Worm (Caenorhabditis elegans): ENCODE results near the gene F08D12.15.

The F08D12.15 gene

ce11 chrII:2780804-2781203 is 14.4 kb downstream of the F08D12.15 start:
- TF ChIP-seq unc-62 (GFP tag; optimal IDR thresholded peaks at IDR 0.05): no peak

- TF ChIP-seq unc-62 (GFP tag; optimal IDR thresholded peaks at IDR 0.05): no peak
Observed at ce11 chrII:2781355-2781754, 14.9 kb downstream of the F08D12.15 start, which contains the start of gene F08D12.2. TSS of gene F08D12.2 (plus strand) at chrII:2781655.

ce11 chrII:2783380-2783779 is 16.9 kb downstream of the F08D12.15 start:
- TF ChIP-seq unc-62 (GFP tag; optimal IDR thresholded peaks at IDR 0.05): no peak

ce11 chrII:2785787-2786186 is 19.4 kb downstream of the F08D12.15 start:
- no peak for TF ChIP-seq unc-62 (GFP tag; optimal IDR thresholded peaks at IDR 0.05)

- TF ChIP-seq unc-62 (GFP tag; optimal IDR thresholded peaks at IDR 0.05): no peak
Observed at ce11 chrII:2787031-2787512, 20.6 kb downstream of the F08D12.15 start, which contains the start of the genes F08D12.12 and srpa-72. TSS of gene F08D12.12 (minus strand) at chrII:2787081. TSS of gene srpa-72 (plus strand) at chrII:2787481.

ce11 chrII:2787849-2788248 is 21.4 kb downstream of the F08D12.15 start:
- no peak for TF ChIP-seq unc-62 (GFP tag; optimal IDR thresholded peaks at IDR 0.05)

- no peak for TF ChIP-seq unc-62 (GFP tag; optimal IDR thresholded peaks at IDR 0.05)
Observed at ce11 chrII:2791693-2792092, 25.3 kb downstream of the F08D12.15 start.

- no peak for TF ChIP-seq unc-62 (GFP tag; optimal IDR thresholded peaks at IDR 0.05)
Observed at ce11 chrII:2795413-2795812, 29.0 kb downstream of the F08D12.15 start.

- no peak for TF ChIP-seq unc-62 (GFP tag; optimal IDR thresholded peaks at IDR 0.05)
Observed at ce11 chrII:2796431-2796830, 30.0 kb downstream of the F08D12.15 start.

ce11 chrII:2797951-2798350 is 31.5 kb downstream of the F08D12.15 start:
- no peak for TF ChIP-seq unc-62 (GFP tag; optimal IDR thresholded peaks at IDR 0.05)

ce11 chrII:2800550-2801233 is 34.3 kb downstream of the F08D12.15 start, which contains the start of gene nhr-119:
TSS of gene nhr-119 (minus strand) at chrII:2800600.
- no peak for TF ChIP-seq unc-62 (GFP tag; optimal IDR thresholded peaks at IDR 0.05)

ce11 chrII:2801764-2802163 is 35.3 kb downstream of the F08D12.15 start:
- no peak for TF ChIP-seq unc-62 (GFP tag; optimal IDR thresholded peaks at IDR 0.05)

ce11 chrII:2802804-2803586 is 36.6 kb downstream of the F08D12.15 start:
- no peak for TF ChIP-seq unc-62 (GFP tag; optimal IDR thresholded peaks at IDR 0.05)

- TF ChIP-seq unc-62 (GFP tag; optimal IDR thresholded peaks at IDR 0.05): no peak
Observed at ce11 chrII:2804245-2804644, 37.8 kb downstream of the F08D12.15 start.

- no peak for TF ChIP-seq unc-62 (GFP tag; optimal IDR thresholded peaks at IDR 0.05)
Observed at ce11 chrII:2804949-2805348, 38.5 kb downstream of the F08D12.15 start.

- TF ChIP-seq unc-62 (GFP tag; optimal IDR thresholded peaks at IDR 0.05): no peak
Observed at ce11 chrII:2805566-2805965, 39.1 kb downstream of the F08D12.15 start.
